Fruit fly (Drosophila melanogaster) whole organism, embryonic: ENCODE results near the gene CG5390.

Experiments
- Asciz ChIP-seq: fragments of 200-800 bp; sonication (Bioruptor generic); optimal IDR thresholded peaks from 2 replicates; lab custom pipeline; 2017; ENCODE audit warnings: missing biosample characterization, mild to moderate bottlenecking, missing genetic modification characterization, missing genetic modification reagents
- Atf6 ChIP-seq: fragments of 200-800 bp; sonication (Bioruptor generic); IDR thresholded peaks from 2 replicates; pipeline ENCODE4 v1.3.6; 2022; ENCODE audit warnings: missing biosample characterization, missing genetic modification characterization
- CG11093 ChIP-seq: fragments of 200-800 bp; sonication (Bioruptor generic); IDR thresholded peaks from 3 replicates; pipeline ENCODE4 v1.3.6; 2022; ENCODE audit warnings: missing biosample characterization, missing genetic modification characterization
- CG12942 ChIP-seq: fragments of 200-800 bp; sonication (Bioruptor generic); optimal IDR thresholded peaks from 3 replicates; lab custom pipeline; 2016; ENCODE audit warnings: missing biosample characterization, missing genetic modification characterization
- CG15479 ChIP-seq: fragments of 200-800 bp; sonication (Bioruptor generic); optimal IDR thresholded peaks from 3 replicates; lab custom pipeline; 2019; ENCODE audit warnings: missing biosample characterization, mild to moderate bottlenecking, missing genetic modification characterization, moderate library complexity
- CG1602 ChIP-seq: fragments of 200-800 bp; sonication (Bioruptor generic); optimal IDR thresholded peaks from 3 replicates; lab custom pipeline; 2016; ENCODE audit warnings: missing biosample characterization, missing genetic modification characterization
- CG1603 ChIP-seq: fragments of 200-800 bp; sonication (Bioruptor generic); optimal IDR thresholded peaks from 2 replicates; lab custom pipeline; 2019; ENCODE audit warnings: missing biosample characterization, mild to moderate bottlenecking, missing genetic modification characterization, moderate library complexity
- CG16815 ChIP-seq: fragments of 200-800 bp; sonication (Bioruptor generic); optimal IDR thresholded peaks from 3 replicates; lab custom pipeline; 2017; ENCODE audit warnings: missing biosample characterization, mild to moderate bottlenecking, missing genetic modification characterization
- CG17359 ChIP-seq: fragments of 200-800 bp; sonication (Bioruptor generic); optimal IDR thresholded peaks from 3 replicates; lab custom pipeline; 2018; ENCODE audit warnings: missing biosample characterization, mild to moderate bottlenecking, missing genetic modification characterization, moderate library complexity
- CG2120 ChIP-seq: fragments of 200-800 bp; sonication (Bioruptor generic); optimal IDR thresholded peaks from 3 replicates; lab custom pipeline; 2016; ENCODE audit warnings: missing biosample characterization, missing genetic modification characterization
- CG2129 ChIP-seq: fragments of 200-800 bp; sonication (Bioruptor generic); IDR thresholded peaks from 2 replicates; pipeline ENCODE4 v1.3.6; 2022; ENCODE audit warnings: missing biosample characterization, missing genetic modification characterization; ENCODE audit not compliant: partially characterized antibody
- CG32767 ChIP-seq: fragments of 200-800 bp; sonication (Bioruptor generic); IDR thresholded peaks from 2 replicates; pipeline ENCODE4 v1.3.6; 2022; ENCODE audit warnings: missing biosample characterization, missing genetic modification characterization
- CG34422 ChIP-seq: fragments of 200-800 bp; sonication (Bioruptor generic); IDR thresholded peaks from 3 replicates; pipeline ENCODE4 v1.3.6; 2022; ENCODE audit warnings: missing biosample characterization, missing genetic modification characterization
- CG4360 ChIP-seq: fragments of 200-800 bp; sonication (Bioruptor generic); IDR thresholded peaks from 2 replicates; pipeline ENCODE4 v1.3.6; 2022; ENCODE audit warnings: missing biosample characterization, missing genetic modification characterization
- CG4617 ChIP-seq: fragments of 200-800 bp; sonication (Bioruptor generic); optimal IDR thresholded peaks from 3 replicates; lab custom pipeline; 2016; ENCODE audit warnings: missing biosample characterization, missing genetic modification characterization, borderline replicate concordance
- CG4820 ChIP-seq: fragments of 200-800 bp; sonication (Bioruptor generic); optimal IDR thresholded peaks from 3 replicates; lab custom pipeline; 2016; ENCODE audit warnings: missing biosample characterization, missing genetic modification characterization
- CG4854 ChIP-seq: fragments of 200-800 bp; sonication (Bioruptor generic); optimal IDR thresholded peaks from 2 replicates; lab custom pipeline; 2016; ENCODE audit warnings: missing biosample characterization, missing genetic modification characterization, inconsistent platforms
- CG6689 ChIP-seq: fragments of 200-800 bp; sonication (Bioruptor generic); IDR thresholded peaks from 2 replicates; pipeline ENCODE4 v1.3.6; 2022; ENCODE audit warnings: missing biosample characterization, missing genetic modification characterization
- CG7357 ChIP-seq: fragments of 200-800 bp; sonication (Bioruptor generic); IDR thresholded peaks from 3 replicates; pipeline ENCODE4 v1.3.6; 2022; ENCODE audit warnings: missing biosample characterization, missing genetic modification characterization
- CG7786 ChIP-seq: fragments of 200-800 bp; sonication (Bioruptor generic); optimal IDR thresholded peaks from 2 replicates; lab custom pipeline; 2016; ENCODE audit warnings: missing biosample characterization, missing genetic modification characterization
- CG7963 ChIP-seq: fragments of 200-800 bp; sonication (Bioruptor generic); IDR thresholded peaks from 3 replicates; pipeline ENCODE4 v1.3.6; 2022; ENCODE audit warnings: missing biosample characterization, missing genetic modification characterization; ENCODE audit not compliant: partially characterized antibody
- CG7987 ChIP-seq: fragments of 200-800 bp; sonication (Bioruptor generic); optimal IDR thresholded peaks from 2 replicates; lab custom pipeline; 2018; ENCODE audit warnings: missing biosample characterization, mild to moderate bottlenecking, missing genetic modification characterization, moderate library complexity
- CG9215 ChIP-seq: fragments of 200-800 bp; sonication (Bioruptor generic); IDR thresholded peaks from 2 replicates; pipeline ENCODE4 v1.3.6; 2022; ENCODE audit warnings: missing biosample characterization, missing genetic modification characterization
- CG9932 ChIP-seq: fragments of 200-800 bp; sonication (Bioruptor generic); IDR thresholded peaks from 2 replicates; pipeline ENCODE4 v1.3.6; 2022; ENCODE audit warnings: missing biosample characterization, missing genetic modification characterization
- CHES-1-like ChIP-seq: fragments of 200-800 bp; sonication (Bioruptor generic); optimal IDR thresholded peaks from 2 replicates; lab custom pipeline; 2016; ENCODE audit warnings: missing biosample characterization, missing genetic modification characterization
- Camta ChIP-seq: fragments of 200-800 bp; sonication (Bioruptor generic); optimal IDR thresholded peaks from 2 replicates; lab custom pipeline; 2016; ENCODE audit warnings: missing biosample characterization, missing genetic modification characterization
- Dip2 ChIP-seq: fragments of 200-800 bp; sonication (Bioruptor generic); IDR thresholded peaks from 2 replicates; pipeline ENCODE4 v1.3.6; 2022; ENCODE audit warnings: missing biosample characterization, missing genetic modification characterization
- GATAe ChIP-seq: fragments of 200-800 bp; sonication (Bioruptor generic); conservative IDR thresholded peaks from 2 replicates; pipeline ENCODE4 v1.3.6; 2022; ENCODE audit warnings: missing biosample characterization, missing genetic modification characterization
- HmgZ ChIP-seq: fragments of 200-800 bp; sonication (Bioruptor generic); optimal IDR thresholded peaks from 2 replicates; lab custom pipeline; 2018; ENCODE audit warnings: missing biosample characterization, mild to moderate bottlenecking, missing genetic modification characterization
- Hmr ChIP-seq: fragments of 200-800 bp; sonication (Bioruptor generic); optimal IDR thresholded peaks from 3 replicates; lab custom pipeline; 2017; ENCODE audit warnings: mild to moderate bottlenecking, missing biosample characterization, missing genetic modification reagents, missing genetic modification characterization
- Mes4 ChIP-seq: fragments of 200-800 bp; sonication (Bioruptor generic); optimal IDR thresholded peaks from 2 replicates; lab custom pipeline; 2016; ENCODE audit warnings: missing biosample characterization, missing genetic modification characterization
- Sox100B ChIP-seq: fragments of 200-800 bp; sonication (Bioruptor generic); optimal IDR thresholded peaks from 3 replicates; lab custom pipeline; 2018; ENCODE audit warnings: missing biosample characterization, mild to moderate bottlenecking, missing genetic modification characterization
- Sry-δ ChIP-seq: fragments of 200-800 bp; sonication (Bioruptor generic); optimal IDR thresholded peaks from 2 replicates; lab custom pipeline; 2016; ENCODE audit warnings: missing biosample characterization, missing genetic modification characterization
- Trl ChIP-seq, 3 experiments: fragments of >200 bp in 2 of 3; fragments of 200-800 bp in 1 of 3; sonication (Bioruptor generic) in 1 of 3; optimal IDR thresholded peaks; 2 replicates in 1 of 3; 3 replicates in 2 of 3; lab custom pipeline; 2016 to 2017; ENCODE audit warnings: missing biosample characterization in 1 of 3, missing genetic modification characterization in 1 of 3
- Xrp1 ChIP-seq: fragments of 200-800 bp; sonication (Bioruptor generic); IDR thresholded peaks from 2 replicates; pipeline ENCODE4 v1.3.6; 2022; ENCODE audit warnings: missing biosample characterization, missing genetic modification characterization
- al ChIP-seq: fragments of 200-800 bp; sonication (Bioruptor generic); IDR thresholded peaks from 2 replicates; pipeline ENCODE4 v1.3.6; 2022; ENCODE audit warnings: missing biosample characterization, missing genetic modification characterization
- az2 ChIP-seq: fragments of 200-800 bp; sonication (Bioruptor generic); optimal IDR thresholded peaks from 3 replicates; lab custom pipeline; 2016; ENCODE audit warnings: missing biosample characterization, missing genetic modification characterization
- dm ChIP-seq: fragments of 200-800 bp; sonication (Bioruptor generic); optimal IDR thresholded peaks from 3 replicates; lab custom pipeline; 2016; ENCODE audit warnings: missing biosample characterization, missing genetic modification characterization
- dpn ChIP-seq, 2 experiments: fragments of 200-800 bp; sonication (Bioruptor generic); optimal IDR thresholded peaks; 3 replicates each; lab custom pipeline; 2016; ENCODE audit warnings: missing biosample characterization in 2 of 2, missing genetic modification characterization in 2 of 2
- esg ChIP-seq: fragments of 200-800 bp; sonication (Bioruptor generic); conservative IDR thresholded peaks from 2 replicates; pipeline ENCODE4 v1.3.6; 2022; ENCODE audit warnings: missing biosample characterization, missing genetic modification characterization
- hkb ChIP-seq, 2 experiments: fragments of 200-800 bp in 1 of 2; fragments of >200 bp in 1 of 2; sonication (Bioruptor generic) in 1 of 2; IDR thresholded peaks in 1 of 2; optimal IDR thresholded peaks in 1 of 2; 2 replicates each; pipeline versions ENCODE4 v1.3.6 to Lab custom; 2017 to 2022; ENCODE audit warnings: missing biosample characterization in 1 of 2, missing genetic modification characterization in 1 of 2
- lmd ChIP-seq: fragments of 200-800 bp; sonication (Bioruptor generic); IDR thresholded peaks from 2 replicates; pipeline ENCODE4 v1.3.6; 2022; ENCODE audit warnings: missing biosample characterization, missing genetic modification characterization
- lola ChIP-seq, 3 experiments: fragments of >200 bp in 2 of 3; fragments of 200-800 bp in 1 of 3; sonication (Bioruptor generic) in 1 of 3; optimal IDR thresholded peaks; 2 replicates each; lab custom pipeline; 2017 to 2019; ENCODE audit warnings: missing biosample characterization in 3 of 3, missing genetic modification characterization in 3 of 3, mild to moderate bottlenecking in 1 of 3, moderate library complexity in 1 of 3
- odd ChIP-seq: fragments of 200-800 bp; sonication (Bioruptor generic); optimal IDR thresholded peaks from 2 replicates; lab custom pipeline; 2017; ENCODE audit warnings: missing biosample characterization, mild to moderate bottlenecking, missing genetic modification characterization
- peb ChIP-seq: fragments of 200-800 bp; sonication (Bioruptor generic); IDR thresholded peaks from 2 replicates; pipeline ENCODE4 v1.3.6; 2022; ENCODE audit warnings: missing biosample characterization, missing genetic modification characterization
- pum ChIP-seq: fragments of 200-800 bp; sonication (Bioruptor generic); optimal IDR thresholded peaks from 2 replicates; lab custom pipeline; 2016; ENCODE audit warnings: missing biosample characterization, missing genetic modification characterization
- sim ChIP-seq: fragments of 200-800 bp; sonication (Bioruptor generic); IDR thresholded peaks from 2 replicates; pipeline ENCODE4 v1.3.6; 2022; ENCODE audit warnings: missing biosample characterization, missing genetic modification characterization
- slou ChIP-seq: fragments of 200-800 bp; sonication (Bioruptor generic); optimal IDR thresholded peaks from 3 replicates; lab custom pipeline; 2016; ENCODE audit warnings: missing biosample characterization, missing genetic modification characterization
- sqz ChIP-seq: fragments of 200-800 bp; sonication (Bioruptor generic); optimal IDR thresholded peaks from 3 replicates; lab custom pipeline; 2018; ENCODE audit warnings: missing biosample characterization, mild to moderate bottlenecking, missing genetic modification characterization
- wor ChIP-seq: fragments of 200-800 bp; sonication (Bioruptor generic); IDR thresholded peaks from 2 replicates; pipeline ENCODE4 v1.3.6; 2022; ENCODE audit warnings: missing biosample characterization, missing genetic modification characterization
- zf30C ChIP-seq: fragments of 200-800 bp; sonication (Bioruptor generic); optimal IDR thresholded peaks from 3 replicates; lab custom pipeline; 2018; ENCODE audit warnings: missing biosample characterization, mild to moderate bottlenecking, missing genetic modification characterization

The CG5390 gene

dm6 chr2L:10276846-10277245 lies 29.5 kb downstream of the CG5390 start (continued):
- no peak for TF ChIP-seq CG1602
- no peak for TF ChIP-seq CG32767 (GFP tag; lab: Robert Waterston, UW)
- TF ChIP-seq CG17359 (tag; lab: Kevin White, UChicago) = no peak
- 0 out of 3 replicates have a peak, but pooled peaks have one; percentile 13 for TF ChIP-seq CG7357 (GFP tag; lab: Robert Waterston, UW)
- TF ChIP-seq CG4617 (GFP tag; lab: Kevin White, UChicago) = peak; percentile 0
- peak; percentile 1 for TF ChIP-seq Mes4
- peak; percentile 25 for TF ChIP-seq CG4820
- no peak for TF ChIP-seq Hmr
- TF ChIP-seq CHES-1-like (GFP tag; lab: Kevin White, UChicago) = no peak
- peak; percentile 23 for TF ChIP-seq Camta (GFP tag; lab: Kevin White, UChicago)
- TF ChIP-seq al (GFP tag; lab: Robert Waterston, UW) = no peak
- TF ChIP-seq sim (GFP tag; lab: Robert Waterston, UW) = peak; percentile 43; the same call in 1 of the 2 replicates
- TF ChIP-seq CG2120 = no peak
- TF ChIP-seq esg = no peak
- TF ChIP-seq peb = peak; percentile 11; the same call in 1 of the 2 replicates
- TF ChIP-seq CG7987 (GFP tag; lab: Kevin White, UChicago) = peak; percentile 11
- TF ChIP-seq Dip2 = no peak
- peak; percentile 89 for TF ChIP-seq zf30C (GFP tag; lab: Kevin White, UChicago)
- peak; percentile 7 for TF ChIP-seq CG7786
- no peak for TF ChIP-seq CG9215 (GFP tag; lab: Robert Waterston, UW)
- TF ChIP-seq Trl (optimal IDR thresholded peaks at IDR 0.05; lab: Kevin White, UChicago) = no peak
- TF ChIP-seq Trl (GFP tag; optimal IDR thresholded peaks at IDR 0.05; lab: Kevin White, UChicago) = peak; percentile 20
- TF ChIP-seq dm (GFP tag; lab: Kevin White, UChicago) = peak; percentile 5
- peak; percentile 5 to 22 for TF ChIP-seq dpn (GFP tag; optimal IDR thresholded peaks at IDR 0.05; lab: Kevin White, UChicago)
- peak; percentile 46; the same call in 1 of the 3 replicates for TF ChIP-seq CG34422

dm6 chr2L:10276436-10276835 lies 30.0 kb downstream of the CG5390 start:
- TF ChIP-seq CG15479 (GFP tag; lab: Kevin White, UChicago) (no peak), sqz (GFP tag; lab: Kevin White, UChicago) (no peak), CG1603 (tag; lab: Kevin White, UChicago) (no peak), Sry-δ (GFP tag; lab: Kevin White, UChicago) (no peak), CG11093 (GFP tag; lab: Robert Waterston, UW) (no peak), HmgZ (no peak), Xrp1 (GFP tag; lab: Robert Waterston, UW) (peak; percentile 72), CG4360 (GFP tag; lab: Robert Waterston, UW) (no peak), CG2129 (GFP tag; lab: Robert Waterston, UW) (no peak), Asciz (GFP tag; lab: Kevin White, UChicago) (peak; percentile 75), hkb (optimal IDR thresholded peaks at IDR 0.05; lab: Kevin White, UChicago) (no peak), hkb (GFP tag; IDR thresholded peaks at IDR 0.05; lab: Robert Waterston, UW) (peak; percentile 48), CG4854 (GFP tag; lab: Kevin White, UChicago) (no peak), Atf6 (GFP tag; lab: Robert Waterston, UW) (no peak), CG6689 (GFP tag; lab: Robert Waterston, UW) (peak; percentile 23), pum (GFP tag; lab: Kevin White, UChicago) (no peak), odd (no peak), CG9932 (GFP tag; lab: Robert Waterston, UW) (no peak), sim (GFP tag; lab: Robert Waterston, UW) (no peak), wor (peak; percentile 12; the same call in 1 of the 2 replicates), lola (GFP tag; optimal IDR thresholded peaks at IDR 0.05; lab: Kevin White, UChicago) (peak in 1 of 3 experiments; percentile 45), az2 (GFP tag; lab: Kevin White, UChicago) (peak; percentile 23), CG12942 (GFP tag; lab: Kevin White, UChicago) (no peak), al (GFP tag; lab: Robert Waterston, UW) (no peak), CG16815 (GFP tag; lab: Kevin White, UChicago) (no peak), Sox100B (GFP tag; lab: Kevin White, UChicago) (peak; percentile 63), Dip2 (no peak), GATAe (no peak), slou (no peak), CG7963 (GFP tag; lab: Robert Waterston, UW) (no peak), lmd (GFP tag; lab: Robert Waterston, UW) (no peak)
